Worm (Caenorhabditis elegans): Measurements from ENCODE around the gene pho-10.
A peak's percentile ranks its signal among the peaks of the same experiment; 100 is the strongest.

The pho-10 gene

DNA sequence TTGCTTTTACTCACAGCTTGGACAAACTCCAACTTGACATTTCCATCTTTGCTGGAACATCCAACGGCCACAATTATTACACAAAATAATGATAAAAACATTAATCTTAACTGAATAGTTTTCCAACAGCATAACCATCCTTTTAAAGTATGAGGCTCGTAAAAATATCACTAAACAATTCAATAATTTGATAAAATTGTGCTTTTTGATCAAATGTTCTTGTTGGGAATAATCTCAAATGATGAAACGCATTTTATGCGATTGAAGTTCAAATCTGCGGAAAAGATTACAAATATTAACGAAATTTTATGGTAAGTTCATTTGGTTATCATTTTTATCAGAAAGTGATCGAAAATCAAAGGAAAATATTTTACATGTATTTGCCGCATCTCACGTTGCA lies at the start of gene pho-10:
TSS of gene pho-10 (minus strand) at position 101 of the 400 bp plus-strand sequence.
- TF ChIP-seq vab-7 (GFP tag; IDR thresholded peaks at IDR 0.05): no peak
- no peak for TF ChIP-seq ceh-82 (tag; optimal IDR thresholded peaks at IDR 0.05)
- no peak for TF ChIP-seq mdt-29 (GFP tag; IDR thresholded peaks at IDR 0.05)
- no peak for TF ChIP-seq pqm-1 (tag; optimal IDR thresholded peaks at IDR 0.05)
- TF ChIP-seq skn-1 (tag; optimal IDR thresholded peaks at IDR 0.05): no peak
- TF ChIP-seq attf-4 (tag; optimal IDR thresholded peaks at IDR 0.05): no peak
- no peak for TF ChIP-seq ZK337.2 (GFP tag; IDR thresholded peaks at IDR 0.05)
- no peak for TF ChIP-seq ctbp-1 (GFP tag; IDR thresholded peaks at IDR 0.05)
- TF ChIP-seq mes-2 (tag; optimal IDR thresholded peaks at IDR 0.05; ENCODE audit: poor library complexity, severe bottlenecking): no peak
- TF ChIP-seq lin-29 (GFP tag; IDR thresholded peaks at IDR 0.05): no peak
- TF ChIP-seq F44E2.7 (GFP tag; IDR thresholded peaks at IDR 0.05): no peak
- TF ChIP-seq hlh-11 (tag; optimal IDR thresholded peaks at IDR 0.05): no peak
- TF ChIP-seq T20F7.1 (GFP tag; optimal IDR thresholded peaks at IDR 0.05): no peak
- no peak for TF ChIP-seq Y5F2A.4 (GFP tag; optimal IDR thresholded peaks at IDR 0.05)
- TF ChIP-seq hlh-30 (tag; optimal IDR thresholded peaks at IDR 0.05; ENCODE audit: insufficient read depth): no peak
- TF ChIP-seq pha-4 (GFP tag; IDR thresholded peaks at IDR 0.05): no peak
- no peak for TF ChIP-seq pha-4 (tag; optimal IDR thresholded peaks at IDR 0.05)
- TF ChIP-seq tra-1 (GFP tag; IDR thresholded peaks at IDR 0.05): no peak

ce11 chrII:9967999-9968706 lies 47.8 kb upstream of the pho-10 start, which contains the start of the genes R53.4 and psf-1:
Gene R53.4, minus strand, starts transcription at chrII:9968049.
Gene psf-1, plus strand, starts transcription at chrII:9968673.
- TF ChIP-seq lin-38 (GFP tag; IDR thresholded peaks at IDR 0.05) (peak; percentile 56), ZK337.2 (GFP tag; IDR thresholded peaks at IDR 0.05) (no peak), skn-1 (tag; optimal IDR thresholded peaks at IDR 0.05) (no peak), cey-2 (tag; optimal IDR thresholded peaks at IDR 0.05; ENCODE audit: borderline replicate concordance, insufficient read depth) (no peak), tra-1 (GFP tag; IDR thresholded peaks at IDR 0.05) (0 out of 2 replicates have a peak, but pooled peaks have one; percentile 37), mep-1 (tag; optimal IDR thresholded peaks at IDR 0.05) (peak; percentile 46), Y105C5A.15 (GFP tag; IDR thresholded peaks at IDR 0.05) (no peak), hlh-11 (tag; optimal IDR thresholded peaks at IDR 0.05) (peak; percentile 36), nhr-28 (tag; optimal IDR thresholded peaks at IDR 0.05) (peak; percentile 40), nhr-41 (GFP tag; IDR thresholded peaks at IDR 0.05) (no peak), daf-8 (GFP tag; IDR thresholded peaks at IDR 0.05) (no peak), arid-1 (GFP tag; conservative IDR thresholded peaks at IDR 0.05) (0 out of 2 replicates have a peak, but pooled peaks have one; percentile 10), ceh-20 (GFP tag; IDR thresholded peaks at IDR 0.05) (no peak), ceh-82 (tag; optimal IDR thresholded peaks at IDR 0.05) (no peak), lin-1 (GFP tag; IDR thresholded peaks at IDR 0.05) (no peak), nhr-76 (tag; optimal IDR thresholded peaks at IDR 0.05) (no peak), ceh-32 (tag; optimal IDR thresholded peaks at IDR 0.05; ENCODE audit: poor library complexity) (no peak), dpl-1 (GFP tag; optimal IDR thresholded peaks at IDR 0.05) (peak; percentile 85), zip-11 (GFP tag; IDR thresholded peaks at IDR 0.05) (no peak), vab-7 (GFP tag; IDR thresholded peaks at IDR 0.05) (peak; percentile 30; the same call in 1 of the 2 replicates), gei-8 (GFP tag; optimal IDR thresholded peaks at IDR 0.05) (no peak), ceh-44 (GFP tag; IDR thresholded peaks at IDR 0.05) (peak; percentile 61; the same call in 1 of the 2 replicates), aha-1 (tag) (no peak), attf-4 (tag; optimal IDR thresholded peaks at IDR 0.05) (no peak), lir-3 (tag; optimal IDR thresholded peaks at IDR 0.05) (no peak), zfp-3 (GFP tag; conservative IDR thresholded peaks at IDR 0.05) (no peak), F37D6.2 (tag; optimal IDR thresholded peaks at IDR 0.05) (no peak), fkh-10 (GFP tag; optimal IDR thresholded peaks at IDR 0.05) (peak; percentile 2), nhr-42 (GFP tag; IDR thresholded peaks at IDR 0.05) (no peak), dmd-9 (GFP tag; IDR thresholded peaks at IDR 0.05) (no peak), nhr-77 (tag; optimal IDR thresholded peaks at IDR 0.05) (peak; percentile 31), zip-2 (tag; optimal IDR thresholded peaks at IDR 0.05) (no peak), F26F4.8 (GFP tag; conservative IDR thresholded peaks at IDR 0.05) (no peak), mes-2 (tag; optimal IDR thresholded peaks at IDR 0.05; ENCODE audit: poor library complexity, severe bottlenecking) (peak; percentile 97), mdt-29 (GFP tag; IDR thresholded peaks at IDR 0.05) (no peak), egl-43 (GFP tag; IDR thresholded peaks at IDR 0.05) (no peak), duxl-1 (tag; optimal IDR thresholded peaks at IDR 0.05; ENCODE audit: poor library complexity) (no peak), ceh-28 (tag; optimal IDR thresholded peaks at IDR 0.05) (no peak)
